Fruit fly (Drosophila melanogaster): ENCODE data around the gene CG14780.

Gene CG14780

DNA sequence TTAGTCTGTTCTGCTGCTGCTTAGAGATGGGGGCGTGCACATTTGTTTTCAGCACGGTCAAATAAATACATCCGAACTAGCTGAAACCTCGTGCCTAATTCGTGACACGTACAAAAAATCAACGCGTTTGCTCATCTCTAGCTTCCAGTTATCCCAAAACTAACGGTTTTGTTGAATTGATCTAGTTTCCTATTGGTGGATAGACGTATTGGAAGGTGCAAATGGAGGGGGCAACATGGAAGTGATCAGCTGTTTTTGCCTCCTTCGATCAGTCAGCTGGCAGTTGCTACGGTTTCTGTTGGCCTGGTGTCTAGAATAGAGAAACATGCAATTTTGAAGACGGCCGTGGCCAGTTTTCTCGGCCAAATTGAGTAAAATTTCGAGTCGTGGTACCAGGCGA is 45.3 kb downstream of the CG14780 start (continued):
- TF ChIP-seq Blimp-1 (GFP tag; optimal IDR thresholded peaks at IDR 0.05) (peak; percentile 22), CG32767 (GFP tag; IDR thresholded peaks at IDR 0.05) (no peak), scrt (GFP tag; optimal IDR thresholded peaks at IDR 0.05) (no peak), jigr1 (GFP tag; IDR thresholded peaks at IDR 0.05) (no peak), Dip2 (GFP tag; IDR thresholded peaks at IDR 0.05) (no peak), CG12744 (GFP tag; optimal IDR thresholded peaks at IDR 0.05) (no peak), CG17912 (GFP tag; optimal IDR thresholded peaks at IDR 0.05) (no peak), lov (optimal IDR thresholded peaks at IDR 0.05) (no peak), lov (GFP tag; IDR thresholded peaks at IDR 0.05) (no peak), CG12659 (GFP tag; optimal IDR thresholded peaks at IDR 0.05) (peak; percentile 43), ftz-f1 (GFP tag; optimal IDR thresholded peaks at IDR 0.05) (no peak), CG8281 (tag; optimal IDR thresholded peaks at IDR 0.05) (no peak), Opbp (GFP tag; IDR thresholded peaks at IDR 0.05; ENCODE audit: partially characterized antibody) (peak; percentile 93; the same call in 2 of the 3 replicates), CG17568 (GFP tag; optimal IDR thresholded peaks at IDR 0.05) (no peak), MESR4 (GFP tag; optimal IDR thresholded peaks at IDR 0.05) (no peak), CG9932 (GFP tag; IDR thresholded peaks at IDR 0.05) (peak; percentile 80), dpn (GFP tag; optimal IDR thresholded peaks at IDR 0.05) (peak; percentile 36 to 45), sisA (GFP tag; IDR thresholded peaks at IDR 0.05) (no peak), caup (GFP tag; optimal IDR thresholded peaks at IDR 0.05; ENCODE audit: severe bottlenecking) (peak; percentile 36), CG4707 (GFP tag; optimal IDR thresholded peaks at IDR 0.05) (no peak), Sry-β (GFP tag; optimal IDR thresholded peaks at IDR 0.05) (peak; percentile 8), CG18764 (GFP tag; optimal IDR thresholded peaks at IDR 0.05) (no peak), stc (GFP tag; IDR thresholded peaks at IDR 0.05) (0 out of 2 replicates have a peak, but pooled peaks have one; percentile 7), bcd (GFP tag; optimal IDR thresholded peaks at IDR 0.05) (no peak), CG14710 (tag; optimal IDR thresholded peaks at IDR 0.05) (no peak), lola (GFP tag; optimal IDR thresholded peaks at IDR 0.05) (peak in 1 of 3 experiments; percentile 27), ash1 (GFP tag; optimal IDR thresholded peaks at IDR 0.05) (no peak), ken (GFP tag; IDR thresholded peaks at IDR 0.05) (peak; percentile 30; the same call in 1 of the 3 replicates), HLH3B (GFP tag; IDR thresholded peaks at IDR 0.05) (no peak), chinmo (GFP tag; IDR thresholded peaks at IDR 0.05; ENCODE audit: partially characterized antibody) (peak; percentile 92), Optix (GFP tag; IDR thresholded peaks at IDR 0.05) (0 out of 3 replicates have a peak, but pooled peaks have one; percentile 5), slbo (GFP tag; IDR thresholded peaks at IDR 0.05) (peak; percentile 62; the same call in 1 of the 2 replicates), lab (GFP tag; optimal IDR thresholded peaks at IDR 0.05) (peak; percentile 53), tll (GFP tag; optimal IDR thresholded peaks at IDR 0.05) (no peak), CG1647 (GFP tag; optimal IDR thresholded peaks at IDR 0.05) (no peak), Scr (GFP tag; IDR thresholded peaks at IDR 0.05; ENCODE audit: partially characterized antibody) (peak; percentile 93), sim (GFP tag; IDR thresholded peaks at IDR 0.05) (no peak), CG7357 (GFP tag; IDR thresholded peaks at IDR 0.05) (no peak), CG1602 (GFP tag; optimal IDR thresholded peaks at IDR 0.05) (no peak), CG11696 (GFP tag; IDR thresholded peaks at IDR 0.05) (no peak), CG8388 (GFP tag; optimal IDR thresholded peaks at IDR 0.05) (no peak), CG6175 (GFP tag; IDR thresholded peaks at IDR 0.05) (no peak), Atf-2 (GFP tag; optimal IDR thresholded peaks at IDR 0.05) (peak; percentile 5), Oaz (GFP tag; IDR thresholded peaks at IDR 0.05) (no peak), Med (GFP tag) (peak; percentile 92), CG10267 (tag; optimal IDR thresholded peaks at IDR 0.05) (no peak), pho (GFP tag; optimal IDR thresholded peaks at IDR 0.05) (peak; percentile 22), hth (optimal IDR thresholded peaks at IDR 0.05) (no peak), br (optimal IDR thresholded peaks at IDR 0.05) (no peak), zfh2 (GFP tag; optimal IDR thresholded peaks at IDR 0.05) (peak; percentile 27), pum (GFP tag; optimal IDR thresholded peaks at IDR 0.05) (no peak)

Measured in whole organism, embryonic.